Worm (Caenorhabditis elegans) whole organism, young adult: ENCODE measurements around the gene C17E7.4.

Experiments
- F10E7.11 ChIP-seq: sonication (generic microtip); optimal IDR thresholded peaks from 2 replicates; lab custom pipeline; 2017; ENCODE audit warnings: mild to moderate bottlenecking, missing genetic modification characterization, moderate library complexity, missing compliant biosample characterization
- F22D6.2 ChIP-seq: sonication (generic microtip); optimal IDR thresholded peaks from 2 replicates; lab custom pipeline; 2016; ENCODE audit warnings: mild to moderate bottlenecking, missing genetic modification characterization, missing compliant biosample characterization
- ama-1 ChIP-seq, 3 experiments: fragments of 150-350 bp in 1 of 3; sonication (generic microtip) in 2 of 3; optimal IDR thresholded peaks; 2 replicates each; lab custom pipeline; 2014 to 2018; ENCODE audit warnings: missing biosample characterization in 2 of 3, missing genetic modification characterization in 2 of 3, missing genetic modification reagents in 2 of 3
- efl-1 ChIP-seq: fragments of 150-350 bp; optimal IDR thresholded peaks from 2 replicates; lab custom pipeline; 2014; ENCODE audit warnings: missing biosample characterization, missing genetic modification reagents, missing genetic modification characterization
- ekl-4 ChIP-seq: fragments of 200-800 bp; sonication (Bioruptor generic); IDR thresholded peaks from 2 replicates; pipeline ENCODE4 v1.3.6; 2022; ENCODE audit warnings: missing genetic modification reagents, missing genetic modification characterization, missing compliant biosample characterization
- gei-17 ChIP-seq: fragments of 200-800 bp; sonication (Bioruptor generic); optimal IDR thresholded peaks from 2 replicates; lab custom pipeline; 2018; ENCODE audit warnings: mild to moderate bottlenecking, missing genetic modification characterization, missing compliant biosample characterization
- hrde-1 ChIP-seq: sonication (generic microtip); optimal IDR thresholded peaks from 2 replicates; lab custom pipeline; 2016; ENCODE audit warnings: missing genetic modification characterization, mild to moderate bottlenecking, missing compliant biosample characterization, moderate library complexity, missing genotype, missing genetic modification reagents, borderline replicate concordance
- let-526 ChIP-seq: fragments of 200-800 bp; sonication (Bioruptor generic); IDR thresholded peaks from 2 replicates; pipeline ENCODE4 v1.3.6; 2022; ENCODE audit warnings: missing genetic modification reagents, missing genetic modification characterization, missing compliant biosample characterization
- lsl-1 ChIP-seq: fragments of 200-800 bp; sonication (Bioruptor generic); optimal IDR thresholded peaks from 2 replicates; lab custom pipeline; 2018; ENCODE audit warnings: mild to moderate bottlenecking, missing genetic modification characterization, moderate library complexity, missing compliant biosample characterization
- nhr-179 ChIP-seq: sonication (generic microtip); optimal IDR thresholded peaks from 2 replicates; lab custom pipeline; 2016; ENCODE audit warnings: mild to moderate bottlenecking, missing genetic modification characterization, missing compliant biosample characterization
- nhr-80 ChIP-seq: sonication (generic microtip); optimal IDR thresholded peaks from 2 replicates; lab custom pipeline; 2016; ENCODE audit warnings: missing genetic modification characterization, missing compliant biosample characterization
- nhr-90 ChIP-seq: sonication (generic microtip); optimal IDR thresholded peaks from 2 replicates; lab custom pipeline; 2016; ENCODE audit warnings: missing genotype, mild to moderate bottlenecking, missing genetic modification characterization, missing compliant biosample characterization
- unc-62 ChIP-seq: fragments of 150-350 bp; optimal IDR thresholded peaks from 2 replicates; lab custom pipeline; 2014; ENCODE audit warnings: missing biosample characterization, missing genetic modification reagents, missing genetic modification characterization
- ztf-25 ChIP-seq: fragments of 200-800 bp; sonication (Bioruptor generic); IDR thresholded peaks from 2 replicates; pipeline ENCODE4 v1.3.6; 2022; ENCODE audit warnings: missing genetic modification reagents, missing genetic modification characterization, missing compliant biosample characterization

ce11 chrV:3874102-3874744 lies 18.4 kb upstream of the C17E7.4 start, which contains the start of gene nhr-158:
- TF ChIP-seq ztf-25 (no peak), nhr-179 (tag; lab: Kevin White, UChicago) (no peak), F22D6.2 (tag; lab: Kevin White, UChicago) (no peak), ama-1 (optimal IDR thresholded peaks at IDR 0.05; lab: Kevin White, UChicago) (no peak), ama-1 (GFP tag; optimal IDR thresholded peaks at IDR 0.05; lab: Kevin White, UChicago) (no peak), F10E7.11 (tag; lab: Kevin White, UChicago) (no peak), nhr-80 (tag; lab: Kevin White, UChicago) (no peak), ekl-4 (GFP tag; lab: Robert Waterston, UW) (no peak), nhr-90 (tag; lab: Kevin White, UChicago) (no peak), let-526 (no peak), unc-62 (GFP tag; lab: Kevin White, UChicago) (no peak), efl-1 (GFP tag; lab: Kevin White, UChicago) (no peak), gei-17 (GFP tag; lab: Kevin White, UChicago) (no peak), hrde-1 (tag; lab: Kevin White, UChicago) (no peak), lsl-1 (GFP tag; lab: Kevin White, UChicago) (no peak)
